Worm (Caenorhabditis elegans): ENCODE measurements around the gene cyn-4.

ce11 chrII:10843527-10843926 lies 28.9 kb downstream of the cyn-4 start, which contains the start of gene M106.8:
- TF ChIP-seq aly-2 (tag; optimal IDR thresholded peaks at IDR 0.05) (no peak), dmd-9 (GFP tag; IDR thresholded peaks at IDR 0.05) (no peak), jun-1 (tag; optimal IDR thresholded peaks at IDR 0.05) (no peak), php-3 (GFP tag; IDR thresholded peaks at IDR 0.05) (no peak), unc-130 (GFP tag; optimal IDR thresholded peaks at IDR 0.05) (no peak), pha-4 (GFP tag; IDR thresholded peaks at IDR 0.05) (no peak), pha-4 (tag; optimal IDR thresholded peaks at IDR 0.05) (no peak), ceh-28 (tag; optimal IDR thresholded peaks at IDR 0.05) (no peak), lin-39 (tag; optimal IDR thresholded peaks at IDR 0.05) (no peak), daf-19 (GFP tag; conservative IDR thresholded peaks at IDR 0.05) (no peak), lin-13 (GFP tag; optimal IDR thresholded peaks at IDR 0.05) (no peak), nhr-76 (tag; optimal IDR thresholded peaks at IDR 0.05) (no peak)
